Worm (Caenorhabditis elegans) whole organism, L4 larva: Measurements from ENCODE around the gene ceh-37.

ENCODE experiments used
- F10B5.3 ChIP-seq: sonication (generic microtip); optimal IDR thresholded peaks from 2 replicates; lab custom pipeline; 2016; ENCODE audit warnings: mild to moderate bottlenecking, missing genetic modification characterization, missing compliant biosample characterization
- F26F4.8 ChIP-seq: fragments of 200-800 bp; sonication (Bioruptor generic); conservative IDR thresholded peaks from 2 replicates; pipeline ENCODE4 v1.3.6; 2022; ENCODE audit warnings: missing genetic modification characterization, missing compliant biosample characterization
- R02D3.7 ChIP-seq: fragments of 150-350 bp; sonication (generic microtip); optimal IDR thresholded peaks from 3 replicates; lab custom pipeline; 2014; ENCODE audit warnings: missing biosample characterization, missing genetic modification characterization
- T20F7.1 ChIP-seq: fragments of 200-800 bp; sonication (Bioruptor generic); optimal IDR thresholded peaks from 2 replicates; lab custom pipeline; 2018; ENCODE audit warnings: mild to moderate bottlenecking, missing genetic modification characterization, missing compliant biosample characterization
- aha-1 ChIP-seq: fragments of 150-350 bp; peaks from one replicate; lab custom pipeline; 2014; ENCODE audit warnings: missing biosample characterization, missing genetic modification characterization
- ama-1 ChIP-seq: fragments of 150-350 bp; optimal IDR thresholded peaks from 2 replicates; lab custom pipeline; 2014; ENCODE audit warnings: inconsistent platforms, mixed read lengths
- ceh-20 ChIP-seq: fragments of 200-800 bp; sonication (Bioruptor generic); IDR thresholded peaks from 2 replicates; pipeline ENCODE4 v1.3.6; 2022; ENCODE audit warnings: missing genetic modification reagents, missing genetic modification characterization, missing compliant biosample characterization
- ceh-32 ChIP-seq: sonication (generic microtip); optimal IDR thresholded peaks from 2 replicates; lab custom pipeline; 2016; ENCODE audit warnings: mild to moderate bottlenecking, missing genetic modification characterization, missing compliant biosample characterization; ENCODE audit not compliant: poor library complexity
- dmd-6 ChIP-seq: fragments of 200-800 bp; sonication (Bioruptor generic); IDR thresholded peaks from 2 replicates; pipeline ENCODE4 v1.3.6; 2022; ENCODE audit warnings: missing genetic modification reagents, missing genetic modification characterization, missing compliant biosample characterization
- duxl-1 ChIP-seq: sonication (generic microtip); optimal IDR thresholded peaks from 2 replicates; lab custom pipeline; 2016; ENCODE audit warnings: mild to moderate bottlenecking, missing genetic modification characterization, moderate library complexity, missing compliant biosample characterization; ENCODE audit not compliant: poor library complexity
- dve-1 ChIP-seq: sonication (generic microtip); optimal IDR thresholded peaks from 2 replicates; lab custom pipeline; 2017; ENCODE audit warnings: antibody characterized with exemption, mild to moderate bottlenecking, missing genetic modification characterization, missing compliant biosample characterization; ENCODE audit not compliant: insufficient read depth
- egl-43 ChIP-seq: fragments of 200-800 bp; sonication (Bioruptor generic); IDR thresholded peaks from 2 replicates; pipeline ENCODE4 v1.3.6; 2022; ENCODE audit warnings: missing genetic modification reagents, missing genetic modification characterization, missing compliant biosample characterization
- hlh-11 ChIP-seq: fragments of 200-800 bp; sonication (Bioruptor generic); optimal IDR thresholded peaks from 2 replicates; lab custom pipeline; 2018; ENCODE audit warnings: mild to moderate bottlenecking, missing genetic modification characterization, missing compliant biosample characterization
- lin-1 ChIP-seq: fragments of 200-800 bp; sonication (Bioruptor generic); IDR thresholded peaks from 2 replicates; pipeline ENCODE4 v1.3.6; 2022; ENCODE audit warnings: missing genetic modification reagents, missing genetic modification characterization, missing compliant biosample characterization
- lin-15B ChIP-seq: fragments of 150-350 bp; sonication (generic microtip); optimal IDR thresholded peaks from 3 replicates; lab custom pipeline; 2014; ENCODE audit warnings: missing biosample characterization, missing genetic modification characterization
- madf-5 ChIP-seq, 2 experiments: fragments of 200-800 bp; sonication (Bioruptor generic); IDR thresholded peaks; 2 replicates each; pipeline ENCODE4 v1.3.6; 2022; ENCODE audit warnings: missing compliant biosample characterization in 2 of 2, missing genetic modification characterization in 2 of 2
- mdl-1 ChIP-seq, 2 experiments: fragments of 150-350 bp in 1 of 2; sonication (generic microtip) in 1 of 2; optimal IDR thresholded peaks; 2 replicates each; lab custom pipeline; 2014 to 2017; ENCODE audit warnings: missing biosample characterization in 2 of 2, missing genetic modification characterization in 2 of 2
- mep-1 ChIP-seq: fragments of 150-350 bp; sonication (generic microtip); optimal IDR thresholded peaks from 3 replicates; lab custom pipeline; 2014; ENCODE audit warnings: missing biosample characterization, missing genetic modification characterization
- mxl-3 ChIP-seq: fragments of 200-800 bp; sonication (Bioruptor generic); optimal IDR thresholded peaks from 2 replicates; lab custom pipeline; 2018; ENCODE audit warnings: mild to moderate bottlenecking, missing genetic modification characterization, missing compliant biosample characterization
- nhr-10 ChIP-seq: fragments of 150-350 bp; optimal IDR thresholded peaks from 2 replicates; lab custom pipeline; 2014; ENCODE audit warnings: missing biosample characterization, missing genetic modification characterization
- nhr-28 ChIP-seq: fragments of 150-350 bp; optimal IDR thresholded peaks from 2 replicates; lab custom pipeline; 2014; ENCODE audit warnings: missing biosample characterization, missing genetic modification characterization
- nhr-41 ChIP-seq: fragments of 200-800 bp; sonication (Bioruptor generic); IDR thresholded peaks from 2 replicates; pipeline ENCODE4 v1.3.6; 2022; ENCODE audit warnings: missing genetic modification reagents, missing genetic modification characterization, missing compliant biosample characterization
- nhr-48 ChIP-seq: sonication (generic microtip); optimal IDR thresholded peaks from 2 replicates; lab custom pipeline; 2016; ENCODE audit warnings: mild to moderate bottlenecking, missing genetic modification characterization, missing compliant biosample characterization
- pha-4 ChIP-seq, 2 experiments: fragments of 150-350 bp in 1 of 2; fragments of 200-800 bp in 1 of 2; sonication (Bioruptor generic) in 1 of 2; IDR thresholded peaks in 1 of 2; optimal IDR thresholded peaks in 1 of 2; 2 replicates each; pipeline versions ENCODE4 v1.3.6 to Lab custom; 2014 to 2022; ENCODE audit warnings: missing genetic modification characterization in 2 of 2, missing genetic modification reagents in 2 of 2, missing biosample characterization in 1 of 2, missing compliant biosample characterization in 1 of 2
- snpc-1.2 ChIP-seq: fragments of 200-800 bp; sonication (Bioruptor generic); IDR thresholded peaks from 2 replicates; pipeline ENCODE4 v1.3.6; 2022; ENCODE audit warnings: missing genetic modification reagents, missing genetic modification characterization, missing compliant biosample characterization
- tag-97 ChIP-seq: fragments of 200-800 bp; sonication (Bioruptor generic); IDR thresholded peaks from 2 replicates; pipeline ENCODE4 v1.3.6; 2022; ENCODE audit warnings: missing genetic modification characterization, missing compliant biosample characterization
- tra-1 ChIP-seq: fragments of 200-800 bp; sonication (Bioruptor generic); IDR thresholded peaks from 2 replicates; pipeline ENCODE4 v1.3.6; 2022; ENCODE audit warnings: missing genetic modification reagents, missing genetic modification characterization, missing compliant biosample characterization
- unc-62 ChIP-seq, 3 experiments: fragments of 150-350 bp in 1 of 3; sonication (generic microtip); optimal IDR thresholded peaks in 2 of 3; peaks in 1 of 3; 1 replicate in 1 of 3; 2 replicates in 2 of 3; lab custom pipeline; 2014 to 2017; ENCODE audit warnings: missing biosample characterization in 3 of 3, missing genetic modification characterization in 3 of 3, missing genetic modification reagents in 3 of 3, missing genotype in 1 of 3
- vab-7 ChIP-seq: fragments of 200-800 bp; sonication (Bioruptor generic); IDR thresholded peaks from 2 replicates; pipeline ENCODE4 v1.3.6; 2022; ENCODE audit warnings: missing genetic modification reagents, missing genetic modification characterization, missing compliant biosample characterization
- zag-1 ChIP-seq: fragments of 150-350 bp; optimal IDR thresholded peaks from 2 replicates; lab custom pipeline; 2014; ENCODE audit warnings: missing biosample characterization, missing genetic modification characterization
- zfp-2 ChIP-seq: sonication (generic microtip); optimal IDR thresholded peaks from 2 replicates; lab custom pipeline; 2016; ENCODE audit warnings: mild to moderate bottlenecking, missing genetic modification characterization, missing compliant biosample characterization
- zip-11 ChIP-seq: fragments of 200-800 bp; sonication (Bioruptor generic); IDR thresholded peaks from 2 replicates; pipeline ENCODE4 v1.3.6; 2022; ENCODE audit warnings: missing genetic modification characterization, missing compliant biosample characterization
- ztf-11 ChIP-seq: fragments of 150-350 bp; optimal IDR thresholded peaks from 2 replicates; lab custom pipeline; 2014; ENCODE audit warnings: missing biosample characterization, missing genetic modification characterization
- ztf-7 ChIP-seq: fragments of 150-350 bp; optimal IDR thresholded peaks from 2 replicates; lab custom pipeline; 2014; ENCODE audit warnings: missing biosample characterization, missing genetic modification characterization

Gene ceh-37

DNA sequence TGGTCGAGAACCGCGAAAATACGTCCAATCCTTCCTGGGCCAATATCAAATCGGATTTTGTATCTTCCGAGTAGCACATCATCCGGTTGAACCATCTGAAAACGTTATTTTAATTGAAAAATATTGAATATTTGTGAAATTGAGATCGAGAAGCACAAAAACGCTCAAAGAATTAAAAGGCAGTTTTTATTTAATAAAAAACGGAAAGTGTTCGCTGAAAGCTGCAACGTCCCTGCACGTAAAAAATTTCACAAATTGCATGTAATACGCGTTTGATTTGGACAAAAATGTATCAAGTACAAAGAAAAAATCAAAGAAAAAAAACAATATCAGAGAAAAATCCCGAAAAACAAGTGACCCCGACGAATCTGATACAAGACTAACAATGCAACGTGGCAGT lies 44.2 kb upstream of the ceh-37 start, which contains the start of gene E02H4.6 (continued):
- TF ChIP-seq ztf-7: no peak
- no peak for TF ChIP-seq nhr-48 (tag; lab: Kevin White, UChicago)
- TF ChIP-seq snpc-1.2: no peak
- TF ChIP-seq, all 104 proteins: peak for 0

- no peak for TF ChIP-seq F26F4.8 (GFP tag; lab: Robert Waterston, UW)
- peak; percentile 58 for TF ChIP-seq aha-1 (tag; lab: Kevin White, UChicago)
- no peak for TF ChIP-seq tra-1
- TF ChIP-seq dmd-6 (GFP tag; lab: Robert Waterston, UW): no peak
- no peak for TF ChIP-seq lin-15B (tag; lab: Kevin White, UChicago)
Observed at ce11 chrX:14247436-14248103, 39.8 kb upstream of the ceh-37 start, which contains the start of gene K04C1.5. Gene K04C1.5 (plus strand): TSS chrX:14248053.

DNA sequence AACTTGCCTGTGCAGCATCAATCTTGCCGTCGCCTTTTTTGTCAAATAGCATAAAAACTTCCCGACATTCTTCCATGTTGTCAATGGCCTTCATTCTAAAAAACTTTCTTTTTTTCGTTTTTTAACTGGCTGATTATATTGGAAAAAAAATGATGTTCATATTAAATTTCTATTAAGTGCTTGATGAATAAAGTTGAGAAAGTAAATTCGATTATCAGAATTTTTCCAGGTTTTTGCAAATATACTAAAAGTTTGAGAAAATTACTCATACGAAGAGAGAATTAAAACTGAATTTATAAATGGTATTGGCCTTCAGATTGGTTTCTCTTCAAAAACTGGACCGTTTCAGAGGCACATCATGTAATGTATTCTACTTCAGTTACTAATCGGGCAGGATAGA lies 38.7 kb upstream of the ceh-37 start, which contains the start of gene mlc-6:
Gene mlc-6, minus strand, starts transcription at position 101 of the 400 bp plus-strand sequence.
- TF ChIP-seq mdl-1 (tag; optimal IDR thresholded peaks at IDR 0.05; lab: Kevin White, UChicago) (no peak), zag-1 (no peak), duxl-1 (tag; lab: Kevin White, UChicago) (no peak), tag-97 (GFP tag; lab: Robert Waterston, UW) (no peak), ztf-11 (tag; lab: Kevin White, UChicago) (no peak), vab-7 (GFP tag; lab: Robert Waterston, UW) (no peak), zip-11 (GFP tag; lab: Robert Waterston, UW) (no peak), egl-43 (GFP tag; lab: Robert Waterston, UW) (no peak), zfp-2 (tag; lab: Kevin White, UChicago) (no peak), T20F7.1 (GFP tag; lab: Kevin White, UChicago) (no peak), nhr-48 (tag; lab: Kevin White, UChicago) (no peak), madf-5 (GFP tag; IDR thresholded peaks at IDR 0.05; lab: Robert Waterston, UW) (no peak), nhr-10 (tag; lab: Kevin White, UChicago) (no peak), ama-1 (no peak), ceh-32 (tag; lab: Kevin White, UChicago) (no peak), mep-1 (tag; lab: Kevin White, UChicago) (no peak), ceh-20 (GFP tag; lab: Robert Waterston, UW) (no peak), nhr-41 (GFP tag; lab: Robert Waterston, UW) (no peak)

ce11 chrX:14244493-14244892 lies 36.7 kb upstream of the ceh-37 start:
- TF ChIP-seq egl-43 (GFP tag; lab: Robert Waterston, UW) (no peak), lin-1 (no peak), madf-5 (GFP tag; IDR thresholded peaks at IDR 0.05; lab: Robert Waterston, UW) (no peak), pha-4 (GFP tag; IDR thresholded peaks at IDR 0.05; lab: Robert Waterston, UW) (no peak), pha-4 (tag; optimal IDR thresholded peaks at IDR 0.05; lab: Kevin White, UChicago) (peak; percentile 14), mxl-3 (GFP tag; lab: Kevin White, UChicago) (peak; percentile 25), R02D3.7 (tag; lab: Kevin White, UChicago) (no peak), unc-62 (GFP tag; optimal IDR thresholded peaks at IDR 0.05 in 1 of 2; lab: Kevin White, UChicago) (peak in 1 of 2 experiments; percentile 16), unc-62 (tag; optimal IDR thresholded peaks at IDR 0.05; lab: Kevin White, UChicago) (no peak), nhr-10 (tag; lab: Kevin White, UChicago) (no peak), F10B5.3 (tag; lab: Kevin White, UChicago) (no peak), aha-1 (tag; lab: Kevin White, UChicago) (peak; percentile 70), hlh-11 (tag; lab: Kevin White, UChicago) (no peak), nhr-28 (tag; lab: Kevin White, UChicago) (peak; percentile 71), duxl-1 (tag; lab: Kevin White, UChicago) (no peak), dve-1 (peak; percentile 33)
